Fruit fly (Drosophila melanogaster) whole organism, embryonic: ENCODE measurements around the gene CG33969.

ENCODE experiments used
- CG14965 ChIP-seq: fragments of 200-800 bp; sonication (Bioruptor generic); optimal IDR thresholded peaks from 2 replicates; lab custom pipeline; 2016; ENCODE audit warnings: missing biosample characterization, missing genetic modification characterization, borderline replicate concordance
- sr ChIP-seq: fragments of 200-800 bp; sonication (Bioruptor generic); IDR thresholded peaks from 3 replicates; pipeline ENCODE4 v1.3.6; 2022; ENCODE audit warnings: missing biosample characterization, missing genetic modification characterization

DNA sequence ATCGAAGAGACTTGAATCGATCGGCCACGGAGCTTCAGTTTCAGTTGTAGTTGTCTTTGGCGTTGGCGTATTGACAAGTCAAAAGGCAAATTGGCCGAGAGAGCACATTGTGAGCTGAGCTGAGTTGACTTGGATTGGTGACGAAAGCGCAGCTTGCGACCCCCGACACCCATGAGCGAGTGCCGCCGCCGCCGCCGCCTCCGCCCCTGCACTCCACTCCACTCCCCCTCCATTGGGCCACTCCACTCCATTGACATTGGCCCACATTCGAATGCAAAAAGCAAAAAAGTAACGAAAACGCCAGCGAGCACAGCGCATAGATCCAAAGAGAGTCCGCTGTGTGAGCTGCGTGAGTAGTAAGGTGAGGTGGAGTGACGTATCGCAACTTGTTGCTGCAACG, 4.4 kb upstream of the CG33969 start:
- peak; percentile 80 for TF ChIP-seq sr (GFP tag; lab: Robert Waterston, UW)
- no peak for TF ChIP-seq CG14965 (GFP tag; lab: Kevin White, UChicago)
